Fruit fly (Drosophila melanogaster) whole organism, embryonic: ENCODE data around the gene Gcat.

Source experiments
- B-H1 ChIP-seq: fragments of 200-800 bp; sonication (Bioruptor generic); IDR thresholded peaks from 3 replicates; pipeline ENCODE4 v1.3.6; 2022; ENCODE audit warnings: missing biosample characterization, missing genetic modification characterization
- C15 ChIP-seq: fragments of 200-800 bp; sonication (Bioruptor generic); IDR thresholded peaks from 3 replicates; pipeline ENCODE4 v1.3.6; 2022; ENCODE audit warnings: missing biosample characterization, missing genetic modification characterization
- CG10979 ChIP-seq: fragments of 200-800 bp; sonication (Bioruptor generic); optimal IDR thresholded peaks from 2 replicates; lab custom pipeline; 2018; ENCODE audit warnings: missing biosample characterization, mild to moderate bottlenecking, missing genetic modification characterization, moderate library complexity
- CG11247 ChIP-seq: fragments of 200-800 bp; sonication (Bioruptor generic); IDR thresholded peaks from 2 replicates; pipeline ENCODE4 v1.3.6; 2022; ENCODE audit warnings: missing biosample characterization, missing genetic modification characterization
- CG12071 ChIP-seq: fragments of 200-800 bp; sonication (Bioruptor generic); optimal IDR thresholded peaks from 3 replicates; lab custom pipeline; 2018; ENCODE audit warnings: missing biosample characterization, mild to moderate bottlenecking, missing genetic modification characterization
- CG13424 ChIP-seq: fragments of 200-800 bp; sonication (Bioruptor generic); optimal IDR thresholded peaks from 2 replicates; lab custom pipeline; 2019; ENCODE audit warnings: missing biosample characterization, mild to moderate bottlenecking, missing genetic modification characterization, moderate library complexity
- CG15269 ChIP-seq: fragments of 200-800 bp; sonication (Bioruptor generic); optimal IDR thresholded peaks from 2 replicates; lab custom pipeline; 2018; ENCODE audit warnings: missing biosample characterization, mild to moderate bottlenecking, missing genetic modification characterization, moderate library complexity
- CG15479 ChIP-seq: fragments of 200-800 bp; sonication (Bioruptor generic); optimal IDR thresholded peaks from 3 replicates; lab custom pipeline; 2019; ENCODE audit warnings: missing biosample characterization, mild to moderate bottlenecking, missing genetic modification characterization, moderate library complexity
- CG1602 ChIP-seq: fragments of 200-800 bp; sonication (Bioruptor generic); optimal IDR thresholded peaks from 3 replicates; lab custom pipeline; 2016; ENCODE audit warnings: missing biosample characterization, missing genetic modification characterization
- CG2120 ChIP-seq: fragments of 200-800 bp; sonication (Bioruptor generic); optimal IDR thresholded peaks from 3 replicates; lab custom pipeline; 2016; ENCODE audit warnings: missing biosample characterization, missing genetic modification characterization
- CG30431 ChIP-seq: fragments of 200-800 bp; sonication (Bioruptor generic); optimal IDR thresholded peaks from 2 replicates; lab custom pipeline; 2017; ENCODE audit warnings: missing biosample characterization, missing genetic modification characterization
- CG3163 ChIP-seq: fragments of 200-800 bp; sonication (Bioruptor generic); optimal IDR thresholded peaks from 3 replicates; lab custom pipeline; 2016; ENCODE audit warnings: missing biosample characterization, missing genetic modification characterization
- CG32767 ChIP-seq: fragments of 200-800 bp; sonication (Bioruptor generic); IDR thresholded peaks from 2 replicates; pipeline ENCODE4 v1.3.6; 2022; ENCODE audit warnings: missing biosample characterization, missing genetic modification characterization
- CG4707 ChIP-seq: fragments of 200-800 bp; sonication (Bioruptor generic); optimal IDR thresholded peaks from 2 replicates; lab custom pipeline; 2018; ENCODE audit warnings: missing biosample characterization, mild to moderate bottlenecking, missing genetic modification characterization, moderate library complexity
- CG6765 ChIP-seq: fragments of 200-800 bp; sonication (Bioruptor generic); optimal IDR thresholded peaks from 3 replicates; lab custom pipeline; 2017; ENCODE audit warnings: missing biosample characterization, mild to moderate bottlenecking, missing genetic modification characterization
- CG8281 ChIP-seq: fragments of 200-800 bp; sonication (Bioruptor generic); optimal IDR thresholded peaks from 2 replicates; lab custom pipeline; 2018; ENCODE audit warnings: missing biosample characterization, mild to moderate bottlenecking, missing genetic modification characterization, moderate library complexity
- CG8924 ChIP-seq: fragments of 200-800 bp; optimal IDR thresholded peaks from 3 replicates; lab custom pipeline; 2019; ENCODE audit warnings: missing biosample characterization, mild to moderate bottlenecking, missing genetic modification characterization, moderate library complexity
- CG9797 ChIP-seq: fragments of 200-800 bp; sonication (Bioruptor generic); optimal IDR thresholded peaks from 3 replicates; lab custom pipeline; 2018; ENCODE audit warnings: missing biosample characterization, mild to moderate bottlenecking, missing genetic modification characterization
- D ChIP-seq, 2 experiments: fragments of 200-800 bp in 1 of 2; fragments of >200 bp in 1 of 2; sonication (Bioruptor generic) in 1 of 2; optimal IDR thresholded peaks; 2 replicates in 1 of 2; 3 replicates in 1 of 2; lab custom pipeline; 2017; ENCODE audit warnings: mild to moderate bottlenecking in 1 of 2, missing biosample characterization in 1 of 2, missing genetic modification characterization in 1 of 2, missing genetic modification reagents in 1 of 2
- Deaf1 ChIP-seq: fragments of 200-800 bp; optimal IDR thresholded peaks from 3 replicates; lab custom pipeline; 2019; ENCODE audit warnings: missing biosample characterization, mild to moderate bottlenecking, missing genetic modification characterization, moderate library complexity
- Dek ChIP-seq: fragments of 200-800 bp; sonication (Bioruptor generic); optimal IDR thresholded peaks from 3 replicates; lab custom pipeline; 2019; ENCODE audit warnings: missing biosample characterization, mild to moderate bottlenecking, missing genetic modification characterization, moderate library complexity
- Dip3 ChIP-seq: fragments of 200-800 bp; sonication (Bioruptor generic); optimal IDR thresholded peaks from 3 replicates; lab custom pipeline; 2016; ENCODE audit warnings: missing biosample characterization, missing genetic modification characterization
- GATAe ChIP-seq: fragments of 200-800 bp; sonication (Bioruptor generic); conservative IDR thresholded peaks from 2 replicates; pipeline ENCODE4 v1.3.6; 2022; ENCODE audit warnings: missing biosample characterization, missing genetic modification characterization
- Gug ChIP-seq: fragments of 200-800 bp; sonication (Bioruptor generic); IDR thresholded peaks from 4 replicates; pipeline ENCODE4 v1.3.6; 2022; ENCODE audit warnings: missing biosample characterization, missing genetic modification characterization
- HLH4C ChIP-seq: fragments of 200-800 bp; sonication (Bioruptor generic); IDR thresholded peaks from 3 replicates; pipeline ENCODE4 v1.3.6; 2022; ENCODE audit warnings: missing biosample characterization, missing genetic modification characterization; ENCODE audit not compliant: partially characterized antibody
- Jarid2 ChIP-seq: fragments of 200-800 bp; sonication (Bioruptor generic); optimal IDR thresholded peaks from 3 replicates; lab custom pipeline; 2017; ENCODE audit warnings: mild to moderate bottlenecking, missing biosample characterization, missing genetic modification reagents, missing genetic modification characterization
- MBD-R2 ChIP-seq: fragments of 200-800 bp; sonication (Bioruptor generic); IDR thresholded peaks from 2 replicates; pipeline ENCODE4 v1.3.6; 2022; ENCODE audit warnings: missing biosample characterization, missing genetic modification characterization
- Max ChIP-seq: fragments of 200-800 bp; sonication (Bioruptor generic); optimal IDR thresholded peaks from 2 replicates; lab custom pipeline; 2016; ENCODE audit warnings: missing biosample characterization, mild to moderate bottlenecking, missing genetic modification characterization
- NC2α ChIP-seq: fragments of 200-800 bp; sonication (Bioruptor generic); optimal IDR thresholded peaks from 2 replicates; lab custom pipeline; 2016; ENCODE audit warnings: missing biosample characterization, missing genetic modification characterization
- Nf-YA ChIP-seq: fragments of 200-800 bp; sonication (Bioruptor generic); IDR thresholded peaks from 2 replicates; pipeline ENCODE4 v1.3.6; 2022; ENCODE audit warnings: missing biosample characterization, missing genetic modification characterization
- Opbp ChIP-seq: fragments of 200-800 bp; sonication (Bioruptor generic); IDR thresholded peaks from 3 replicates; pipeline ENCODE4 v1.3.6; 2022; ENCODE audit warnings: missing biosample characterization, missing genetic modification characterization; ENCODE audit not compliant: partially characterized antibody
- Scr ChIP-seq: fragments of 200-800 bp; sonication (Bioruptor generic); IDR thresholded peaks from 2 replicates; pipeline ENCODE4 v1.3.6; 2022; ENCODE audit warnings: missing biosample characterization, missing genetic modification characterization; ENCODE audit not compliant: partially characterized antibody
- Xbp1 ChIP-seq: fragments of 200-800 bp; sonication (Bioruptor generic); optimal IDR thresholded peaks from 3 replicates; lab custom pipeline; 2016; ENCODE audit warnings: missing biosample characterization, mild to moderate bottlenecking, missing genetic modification characterization
- YL-1 ChIP-seq: fragments of 200-800 bp; sonication (Bioruptor generic); optimal IDR thresholded peaks from 3 replicates; lab custom pipeline; 2017; ENCODE audit warnings: missing biosample characterization, mild to moderate bottlenecking, missing genetic modification characterization
- ab ChIP-seq: fragments of 200-800 bp; sonication (Bioruptor generic); optimal IDR thresholded peaks from 2 replicates; lab custom pipeline; 2016; ENCODE audit warnings: missing biosample characterization, missing genetic modification characterization
- corto ChIP-seq: fragments of 200-800 bp; sonication (Bioruptor generic); optimal IDR thresholded peaks from 2 replicates; lab custom pipeline; 2016; ENCODE audit warnings: missing biosample characterization, mild to moderate bottlenecking, missing genetic modification characterization, moderate library complexity
- danr ChIP-seq: fragments of 200-800 bp; sonication (Bioruptor generic); IDR thresholded peaks from 2 replicates; pipeline ENCODE4 v1.3.6; 2022; ENCODE audit warnings: missing biosample characterization, missing genetic modification characterization
- dmrt11E ChIP-seq: fragments of 200-800 bp; sonication (Bioruptor generic); optimal IDR thresholded peaks from 3 replicates; lab custom pipeline; 2018; ENCODE audit warnings: missing biosample characterization, mild to moderate bottlenecking, missing genetic modification characterization, moderate library complexity
- esg ChIP-seq: fragments of 200-800 bp; sonication (Bioruptor generic); conservative IDR thresholded peaks from 2 replicates; pipeline ENCODE4 v1.3.6; 2022; ENCODE audit warnings: missing biosample characterization, missing genetic modification characterization
- fu2 ChIP-seq: fragments of 200-800 bp; sonication (Bioruptor generic); optimal IDR thresholded peaks from 2 replicates; lab custom pipeline; 2016; ENCODE audit warnings: missing biosample characterization, missing genetic modification characterization
- gcm ChIP-seq: fragments of 200-800 bp; sonication (Bioruptor generic); optimal IDR thresholded peaks from 2 replicates; lab custom pipeline; 2019; ENCODE audit warnings: missing biosample characterization, mild to moderate bottlenecking, missing genetic modification characterization, moderate library complexity
- gfzf ChIP-seq: fragments of 200-800 bp; sonication (Bioruptor generic); optimal IDR thresholded peaks from 2 replicates; lab custom pipeline; 2016; ENCODE audit warnings: missing biosample characterization, mild to moderate bottlenecking, missing genetic modification characterization, moderate library complexity
- ind ChIP-seq: fragments of 200-800 bp; sonication (Bioruptor generic); optimal IDR thresholded peaks from 3 replicates; lab custom pipeline; 2016; ENCODE audit warnings: missing biosample characterization, missing genetic modification characterization
- lmd ChIP-seq: fragments of 200-800 bp; sonication (Bioruptor generic); IDR thresholded peaks from 2 replicates; pipeline ENCODE4 v1.3.6; 2022; ENCODE audit warnings: missing biosample characterization, missing genetic modification characterization
- oc ChIP-seq: fragments of 200-800 bp; sonication (Bioruptor generic); optimal IDR thresholded peaks from 2 replicates; lab custom pipeline; 2018; ENCODE audit warnings: missing biosample characterization, mild to moderate bottlenecking, missing genetic modification characterization, moderate library complexity
- pfk ChIP-seq: fragments of 200-800 bp; sonication (Bioruptor generic); optimal IDR thresholded peaks from 2 replicates; lab custom pipeline; 2018; ENCODE audit warnings: missing biosample characterization, mild to moderate bottlenecking, missing genetic modification characterization, moderate library complexity
- ranshi ChIP-seq: fragments of 200-800 bp; sonication (Bioruptor generic); IDR thresholded peaks from 2 replicates; pipeline ENCODE4 v1.3.6; 2022; ENCODE audit warnings: missing biosample characterization, missing genetic modification characterization
- so ChIP-seq: fragments of 200-800 bp; sonication (Bioruptor generic); IDR thresholded peaks from 3 replicates; pipeline ENCODE4 v1.3.6; 2022; ENCODE audit warnings: missing biosample characterization, missing genetic modification characterization
- vnd ChIP-seq: fragments of 200-800 bp; sonication (Bioruptor generic); IDR thresholded peaks from 3 replicates; pipeline ENCODE4 v1.3.6; 2022; ENCODE audit warnings: missing biosample characterization, missing genetic modification characterization; ENCODE audit not compliant: partially characterized antibody
- zfh1 ChIP-seq: fragments of 200-800 bp; sonication (Bioruptor generic); IDR thresholded peaks from 3 replicates; pipeline ENCODE4 v1.3.6; 2022; ENCODE audit warnings: missing biosample characterization, missing genetic modification characterization
- zfh2 ChIP-seq: fragments of 200-800 bp; sonication (Bioruptor generic); optimal IDR thresholded peaks from 2 replicates; lab custom pipeline; 2016; ENCODE audit warnings: missing biosample characterization, missing genetic modification characterization

Gcat gene

DNA sequence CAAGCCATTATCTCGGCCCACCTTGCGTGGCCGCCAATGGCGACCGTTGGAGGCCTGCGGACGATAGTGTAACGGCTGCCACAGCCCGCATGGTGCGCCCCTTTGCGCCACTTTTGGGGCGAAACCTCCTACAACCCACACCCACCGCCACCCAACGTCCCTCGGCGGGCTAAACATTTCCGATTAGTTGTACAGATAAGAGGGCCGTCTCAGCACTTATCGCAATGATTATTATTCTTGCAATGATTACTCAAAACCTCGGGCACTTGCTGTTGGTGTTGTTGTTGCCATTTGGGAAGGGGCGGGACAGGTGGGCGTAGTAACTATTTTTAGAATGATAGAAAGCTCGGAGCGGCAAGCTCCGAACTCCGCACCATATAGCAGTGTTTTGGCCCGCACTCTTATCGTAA lies 28.0 kb downstream of the Gcat start (continued):
- TF ChIP-seq Dek (tag; lab: Kevin White, UChicago) (no peak), gfzf (GFP tag; lab: Kevin White, UChicago) (no peak), CG9797 (GFP tag; lab: Kevin White, UChicago) (no peak), ind (no peak), CG15269 (tag; lab: Kevin White, UChicago) (no peak), danr (no peak), CG15479 (GFP tag; lab: Kevin White, UChicago) (no peak), gcm (GFP tag; lab: Kevin White, UChicago) (no peak), Xbp1 (no peak), CG4707 (no peak), CG12071 (GFP tag; lab: Kevin White, UChicago) (peak; percentile 48), CG13424 (tag; lab: Kevin White, UChicago) (no peak), CG8924 (tag; lab: Kevin White, UChicago) (no peak), Dip3 (GFP tag; lab: Kevin White, UChicago) (no peak), HLH4C (0 out of 3 replicates have a peak, but pooled peaks have one; percentile 33), CG8281 (tag; lab: Kevin White, UChicago) (no peak), NC2α (no peak), vnd (GFP tag; lab: Robert Waterston, UW) (no peak), Jarid2 (GFP tag; lab: Kevin White, UChicago) (no peak), zfh1 (GFP tag; lab: Robert Waterston, UW) (no peak), ranshi (GFP tag; lab: Robert Waterston, UW) (no peak; the same call in 1 of the 2 replicates), CG11247 (GFP tag; lab: Robert Waterston, UW) (no peak), Scr (GFP tag; lab: Robert Waterston, UW) (no peak), CG30431 (GFP tag; lab: Kevin White, UChicago) (no peak), CG2120 (no peak), CG32767 (GFP tag; lab: Robert Waterston, UW) (no peak), Max (GFP tag; lab: Kevin White, UChicago) (no peak), Gug (GFP tag; lab: Robert Waterston, UW) (no peak), GATAe (GFP tag; lab: Robert Waterston, UW) (peak; percentile 98), so (GFP tag; lab: Robert Waterston, UW) (0 out of 3 replicates have a peak, but pooled peaks have one; percentile 30), D (optimal IDR thresholded peaks at IDR 0.05; lab: Kevin White, UChicago) (no peak), D (GFP tag; optimal IDR thresholded peaks at IDR 0.05; lab: Kevin White, UChicago) (no peak), ab (no peak), zfh2 (GFP tag; lab: Kevin White, UChicago) (no peak), oc (tag; lab: Kevin White, UChicago) (no peak), corto (GFP tag; lab: Kevin White, UChicago) (no peak), CG3163 (no peak), MBD-R2 (GFP tag; lab: Robert Waterston, UW) (no peak), lmd (GFP tag; lab: Robert Waterston, UW) (no peak), Deaf1 (tag; lab: Kevin White, UChicago) (no peak), CG10979 (no peak), YL-1 (GFP tag; lab: Kevin White, UChicago) (no peak), fu2 (no peak), dmrt11E (no peak), pfk (no peak), CG1602 (GFP tag; lab: Kevin White, UChicago) (no peak), esg (GFP tag; lab: Robert Waterston, UW) (no peak), Nf-YA (GFP tag; lab: Robert Waterston, UW) (no peak), B-H1 (GFP tag; lab: Robert Waterston, UW) (no peak), Opbp (GFP tag; lab: Robert Waterston, UW) (no peak), CG6765 (GFP tag; lab: Kevin White, UChicago) (peak; percentile 26), C15 (GFP tag; lab: Robert Waterston, UW) (no peak)
